Fruit fly (Drosophila melanogaster): ENCODE measurements around the gene CG5011.

CG5011 gene

dm6 chr2L:1213587-1213986 is 13.1 kb downstream of the CG5011 start (continued):
- TF ChIP-seq sr (GFP tag; IDR thresholded peaks at IDR 0.05) (no peak), vvl (GFP tag; IDR thresholded peaks at IDR 0.05) (no peak), tio (GFP tag; optimal IDR thresholded peaks at IDR 0.05) (peak; percentile 13), slbo (GFP tag; IDR thresholded peaks at IDR 0.05) (no peak), CG14667 (GFP tag; IDR thresholded peaks at IDR 0.05) (no peak), zen (tag; optimal IDR thresholded peaks at IDR 0.05) (no peak), pita (GFP tag; optimal IDR thresholded peaks at IDR 0.05) (no peak), Dip3 (GFP tag; optimal IDR thresholded peaks at IDR 0.05) (no peak), CG4360 (GFP tag; IDR thresholded peaks at IDR 0.05) (no peak), CG7357 (GFP tag; IDR thresholded peaks at IDR 0.05) (no peak), CG10366 (GFP tag; IDR thresholded peaks at IDR 0.05) (no peak), nmo (GFP tag; optimal IDR thresholded peaks at IDR 0.05) (no peak), pzg (GFP tag; optimal IDR thresholded peaks at IDR 0.05) (no peak), CG4707 (GFP tag; optimal IDR thresholded peaks at IDR 0.05) (no peak), unpg (GFP tag; optimal IDR thresholded peaks at IDR 0.05) (peak; percentile 13), dm (GFP tag; optimal IDR thresholded peaks at IDR 0.05) (no peak), p53 (GFP tag; optimal IDR thresholded peaks at IDR 0.05) (no peak), trh (GFP tag; optimal IDR thresholded peaks at IDR 0.05) (no peak), amos (GFP tag; IDR thresholded peaks at IDR 0.05; ENCODE audit: partially characterized antibody) (no peak), danr (GFP tag; IDR thresholded peaks at IDR 0.05) (no peak), tna (GFP tag; IDR thresholded peaks at IDR 0.05; ENCODE audit: partially characterized antibody) (no peak), Xrp1 (GFP tag; IDR thresholded peaks at IDR 0.05) (0 out of 2 replicates have a peak, but pooled peaks have one; percentile 15), CG12219 (GFP tag; optimal IDR thresholded peaks at IDR 0.05) (no peak), Lpt (GFP tag; optimal IDR thresholded peaks at IDR 0.05) (no peak), CG4730 (GFP tag; IDR thresholded peaks at IDR 0.05) (no peak), CG6689 (GFP tag; IDR thresholded peaks at IDR 0.05) (peak; percentile 28; the same call in 1 of the 2 replicates), CG8944 (GFP tag; optimal IDR thresholded peaks at IDR 0.05) (no peak), Xbp1 (GFP tag; optimal IDR thresholded peaks at IDR 0.05) (peak; percentile 40), Abd-B (GFP tag; optimal IDR thresholded peaks at IDR 0.05) (no peak), jing (GFP tag; optimal IDR thresholded peaks at IDR 0.05) (no peak), CG12104 (GFP tag; optimal IDR thresholded peaks at IDR 0.05) (no peak), Pdp1 (GFP tag; optimal IDR thresholded peaks at IDR 0.05) (peak in 1 of 2 experiments; percentile 11), Antp (GFP tag; optimal IDR thresholded peaks at IDR 0.05) (peak; percentile 24), D19B (GFP tag; optimal IDR thresholded peaks at IDR 0.05) (no peak), Adf1 (GFP tag; IDR thresholded peaks at IDR 0.05) (no peak), CG17912 (GFP tag; optimal IDR thresholded peaks at IDR 0.05) (no peak), shn (GFP tag; optimal IDR thresholded peaks at IDR 0.05) (no peak), inv (GFP tag; IDR thresholded peaks at IDR 0.05; ENCODE audit: partially characterized antibody) (no peak), CG12236 (GFP tag; optimal IDR thresholded peaks at IDR 0.05) (no peak), CG6813 (GFP tag; optimal IDR thresholded peaks at IDR 0.05) (no peak), Hr78 (GFP tag; optimal IDR thresholded peaks at IDR 0.05) (no peak), CoRest (tag; optimal IDR thresholded peaks at IDR 0.05) (no peak), CG14441 (GFP tag; IDR thresholded peaks at IDR 0.05) (no peak), so (GFP tag; IDR thresholded peaks at IDR 0.05) (no peak), CG4424 (GFP tag; optimal IDR thresholded peaks at IDR 0.05) (peak; percentile 16), Myb (GFP tag; optimal IDR thresholded peaks at IDR 0.05) (no peak), CG14965 (GFP tag; optimal IDR thresholded peaks at IDR 0.05; ENCODE audit: borderline replicate concordance) (no peak), ab (GFP tag; optimal IDR thresholded peaks at IDR 0.05) (no peak), CG7271 (tag; optimal IDR thresholded peaks at IDR 0.05) (no peak), CG9727 (GFP tag; optimal IDR thresholded peaks at IDR 0.05) (no peak), z (GFP tag; IDR thresholded peaks at IDR 0.05) (no peak), Hr51 (GFP tag; optimal IDR thresholded peaks at IDR 0.05) (peak in 1 of 2 experiments; percentile 12)

Measured in whole organism, embryonic.